Fruit fly (Drosophila melanogaster) whole organism, embryonic: ENCODE results near the gene CG43902.

Experiments used
- BtbVII ChIP-seq: fragments of 200-800 bp; sonication (Bioruptor generic); optimal IDR thresholded peaks from 3 replicates; lab custom pipeline; 2017; ENCODE audit warnings: missing biosample characterization, mild to moderate bottlenecking, missing genetic modification characterization
- CG10274 ChIP-seq: fragments of 200-800 bp; sonication (Bioruptor generic); optimal IDR thresholded peaks from 3 replicates; lab custom pipeline; 2017; ENCODE audit warnings: missing biosample characterization, mild to moderate bottlenecking, missing genetic modification characterization
- CG10321 ChIP-seq: fragments of 200-800 bp; sonication (Bioruptor generic); IDR thresholded peaks from 2 replicates; pipeline ENCODE4 v1.3.6; 2022; ENCODE audit warnings: missing biosample characterization, missing genetic modification characterization
- CG11085 ChIP-seq: fragments of 200-800 bp; sonication (Bioruptor generic); IDR thresholded peaks from 2 replicates; pipeline ENCODE4 v1.3.6; 2022; ENCODE audit warnings: missing biosample characterization, missing genetic modification characterization
- CG12236 ChIP-seq: fragments of 200-800 bp; sonication (Bioruptor generic); optimal IDR thresholded peaks from 2 replicates; lab custom pipeline; 2016; ENCODE audit warnings: missing biosample characterization, missing genetic modification characterization
- CG12769 ChIP-seq: fragments of 200-800 bp; sonication (Bioruptor generic); optimal IDR thresholded peaks from 2 replicates; lab custom pipeline; 2019; ENCODE audit warnings: missing biosample characterization, mild to moderate bottlenecking, missing genetic modification characterization, moderate library complexity
- CG1832 ChIP-seq: fragments of 200-800 bp; sonication (Bioruptor generic); optimal IDR thresholded peaks from 2 replicates; lab custom pipeline; 2017; ENCODE audit warnings: missing biosample characterization, mild to moderate bottlenecking, missing genetic modification characterization, inconsistent platforms
- CG2116 ChIP-seq: fragments of 200-800 bp; sonication (Bioruptor generic); optimal IDR thresholded peaks from 3 replicates; lab custom pipeline; 2018; ENCODE audit warnings: missing biosample characterization, mild to moderate bottlenecking, missing genetic modification characterization
- CG2875 ChIP-seq: fragments of 200-800 bp; sonication (Bioruptor generic); optimal IDR thresholded peaks from 2 replicates; lab custom pipeline; 2017; ENCODE audit warnings: missing biosample characterization, mild to moderate bottlenecking, missing genetic modification characterization, missing genetic modification reagents
- CG2889 ChIP-seq: fragments of 200-800 bp; sonication (Bioruptor generic); IDR thresholded peaks from 3 replicates; pipeline ENCODE4 v1.3.6; 2022; ENCODE audit warnings: missing biosample characterization, missing genetic modification characterization
- CG31441 ChIP-seq: fragments of 200-800 bp; sonication (Bioruptor generic); IDR thresholded peaks from 2 replicates; pipeline ENCODE4 v1.3.6; 2022; ENCODE audit warnings: missing biosample characterization, missing genetic modification characterization
- CG33213 ChIP-seq: fragments of 200-800 bp; sonication (Bioruptor generic); optimal IDR thresholded peaks from 3 replicates; lab custom pipeline; 2016; ENCODE audit warnings: missing biosample characterization, missing genetic modification characterization
- CG5245 ChIP-seq: fragments of 200-800 bp; sonication (Bioruptor generic); optimal IDR thresholded peaks from 3 replicates; lab custom pipeline; 2016; ENCODE audit warnings: missing biosample characterization, missing genetic modification characterization
- CG6683 ChIP-seq: fragments of 200-800 bp; sonication (Bioruptor generic); optimal IDR thresholded peaks from 2 replicates; lab custom pipeline; 2017; ENCODE audit warnings: missing biosample characterization, mild to moderate bottlenecking, missing genetic modification characterization, missing genetic modification reagents
- CG7928 ChIP-seq: fragments of 200-800 bp; sonication (Bioruptor generic); optimal IDR thresholded peaks from 2 replicates; lab custom pipeline; 2017; ENCODE audit warnings: missing biosample characterization, mild to moderate bottlenecking, missing genetic modification characterization
- CG7963 ChIP-seq: fragments of 200-800 bp; sonication (Bioruptor generic); IDR thresholded peaks from 3 replicates; pipeline ENCODE4 v1.3.6; 2022; ENCODE audit warnings: missing biosample characterization, missing genetic modification characterization; ENCODE audit not compliant: partially characterized antibody
- CG9609 ChIP-seq: fragments of 200-800 bp; sonication (Bioruptor generic); optimal IDR thresholded peaks from 3 replicates; lab custom pipeline; 2016; ENCODE audit warnings: missing biosample characterization, missing genetic modification characterization
- D19A ChIP-seq: fragments of 200-800 bp; optimal IDR thresholded peaks from 3 replicates; lab custom pipeline; 2019; ENCODE audit warnings: missing biosample characterization, mild to moderate bottlenecking, missing genetic modification characterization, moderate library complexity
- Dip2 ChIP-seq: fragments of 200-800 bp; sonication (Bioruptor generic); IDR thresholded peaks from 2 replicates; pipeline ENCODE4 v1.3.6; 2022; ENCODE audit warnings: missing biosample characterization, missing genetic modification characterization
- Dp ChIP-seq: fragments of 200-800 bp; sonication (Bioruptor generic); optimal IDR thresholded peaks from 2 replicates; lab custom pipeline; 2018; ENCODE audit warnings: missing biosample characterization, mild to moderate bottlenecking, missing genetic modification characterization, moderate library complexity
- Ets97D ChIP-seq: fragments of 200-800 bp; sonication (Bioruptor generic); optimal IDR thresholded peaks from 3 replicates; lab custom pipeline; 2016; ENCODE audit warnings: missing biosample characterization, missing genetic modification characterization
- HLH3B ChIP-seq: fragments of 200-800 bp; sonication (Bioruptor generic); IDR thresholded peaks from 2 replicates; pipeline ENCODE4 v1.3.6; 2022; ENCODE audit warnings: missing biosample characterization, missing genetic modification characterization
- HLH4C ChIP-seq: fragments of 200-800 bp; sonication (Bioruptor generic); IDR thresholded peaks from 3 replicates; pipeline ENCODE4 v1.3.6; 2022; ENCODE audit warnings: missing biosample characterization, missing genetic modification characterization; ENCODE audit not compliant: partially characterized antibody
- MTF-1 ChIP-seq: fragments of 200-800 bp; sonication (Bioruptor generic); optimal IDR thresholded peaks from 2 replicates; lab custom pipeline; 2018; ENCODE audit warnings: missing biosample characterization, mild to moderate bottlenecking, missing genetic modification characterization, borderline replicate concordance
- Mad ChIP-seq: fragments of 200-800 bp; sonication (Bioruptor generic); optimal IDR thresholded peaks from 2 replicates; lab custom pipeline; 2016; ENCODE audit warnings: missing biosample characterization, missing genetic modification characterization
- Mes4 ChIP-seq: fragments of 200-800 bp; sonication (Bioruptor generic); optimal IDR thresholded peaks from 2 replicates; lab custom pipeline; 2016; ENCODE audit warnings: missing biosample characterization, missing genetic modification characterization
- PHDP ChIP-seq: fragments of 200-800 bp; sonication (Bioruptor generic); optimal IDR thresholded peaks from 3 replicates; lab custom pipeline; 2018; ENCODE audit warnings: missing biosample characterization, mild to moderate bottlenecking, missing genetic modification characterization, moderate library complexity
- Ravus ChIP-seq: fragments of 200-800 bp; sonication (Bioruptor generic); IDR thresholded peaks from 2 replicates; pipeline ENCODE4 v1.3.6; 2022; ENCODE audit warnings: missing biosample characterization, missing genetic modification characterization
- Rx ChIP-seq: fragments of 200-800 bp; sonication (Bioruptor generic); IDR thresholded peaks from 2 replicates; pipeline ENCODE4 v1.3.6; 2022; ENCODE audit warnings: missing biosample characterization, missing genetic modification characterization
- Sry-δ ChIP-seq: fragments of 200-800 bp; sonication (Bioruptor generic); optimal IDR thresholded peaks from 2 replicates; lab custom pipeline; 2016; ENCODE audit warnings: missing biosample characterization, missing genetic modification characterization
- cad ChIP-seq: fragments of >200 bp; optimal IDR thresholded peaks from 2 replicates; lab custom pipeline; 2017; ENCODE audit warnings: missing biosample characterization, missing genetic modification characterization
- caup ChIP-seq: fragments of 200-800 bp; sonication (Bioruptor generic); optimal IDR thresholded peaks from 3 replicates; lab custom pipeline; 2017; ENCODE audit warnings: missing biosample characterization, mild to moderate bottlenecking, missing genetic modification characterization, moderate library complexity; ENCODE audit not compliant: severe bottlenecking
- cwo ChIP-seq: fragments of 200-800 bp; sonication (Bioruptor generic); optimal IDR thresholded peaks from 3 replicates; lab custom pipeline; 2017; ENCODE audit warnings: missing biosample characterization, missing genetic modification characterization, mild to moderate bottlenecking, moderate library complexity, missing genetic modification reagents
- dmrt99B ChIP-seq: fragments of 200-800 bp; sonication (Bioruptor generic); optimal IDR thresholded peaks from 2 replicates; lab custom pipeline; 2018; ENCODE audit warnings: missing biosample characterization, mild to moderate bottlenecking, missing genetic modification characterization, moderate library complexity
- ewg ChIP-seq: fragments of 200-800 bp; sonication (Bioruptor generic); optimal IDR thresholded peaks from 3 replicates; lab custom pipeline; 2017; ENCODE audit warnings: mild to moderate bottlenecking, missing biosample characterization, missing genetic modification reagents, missing genetic modification characterization
- exex ChIP-seq: fragments of 200-800 bp; sonication (Bioruptor generic); optimal IDR thresholded peaks from 4 replicates; lab custom pipeline; 2018; ENCODE audit warnings: missing biosample characterization, mild to moderate bottlenecking, missing genetic modification characterization, moderate library complexity
- h ChIP-seq: fragments of >200 bp; optimal IDR thresholded peaks from 2 replicates; lab custom pipeline; 2017
- hkb ChIP-seq, 2 experiments: fragments of 200-800 bp in 1 of 2; fragments of >200 bp in 1 of 2; sonication (Bioruptor generic) in 1 of 2; IDR thresholded peaks in 1 of 2; optimal IDR thresholded peaks in 1 of 2; 2 replicates each; pipeline versions ENCODE4 v1.3.6 to Lab custom; 2017 to 2022; ENCODE audit warnings: missing biosample characterization in 1 of 2, missing genetic modification characterization in 1 of 2
- ind ChIP-seq: fragments of 200-800 bp; sonication (Bioruptor generic); optimal IDR thresholded peaks from 3 replicates; lab custom pipeline; 2016; ENCODE audit warnings: missing biosample characterization, missing genetic modification characterization
- klu ChIP-seq: fragments of 200-800 bp; sonication (Bioruptor generic); IDR thresholded peaks from 2 replicates; pipeline ENCODE4 v1.3.6; 2022; ENCODE audit warnings: missing biosample characterization, missing genetic modification characterization
- maf-S ChIP-seq: fragments of 200-800 bp; sonication (Bioruptor generic); optimal IDR thresholded peaks from 2 replicates; lab custom pipeline; 2016; ENCODE audit warnings: missing biosample characterization, missing genetic modification characterization
- peb ChIP-seq: fragments of 200-800 bp; sonication (Bioruptor generic); IDR thresholded peaks from 2 replicates; pipeline ENCODE4 v1.3.6; 2022; ENCODE audit warnings: missing biosample characterization, missing genetic modification characterization
- psq ChIP-seq: fragments of 200-800 bp; sonication (Bioruptor generic); optimal IDR thresholded peaks from 2 replicates; lab custom pipeline; 2017; ENCODE audit warnings: missing biosample characterization, missing genetic modification characterization
- row ChIP-seq: fragments of 200-800 bp; sonication (Bioruptor generic); IDR thresholded peaks from 3 replicates; pipeline ENCODE4 v1.3.6; 2022; ENCODE audit warnings: missing biosample characterization, missing genetic modification characterization
- sd ChIP-seq: fragments of 200-800 bp; sonication (Bioruptor generic); optimal IDR thresholded peaks from 3 replicates; lab custom pipeline; 2018; ENCODE audit warnings: missing biosample characterization, mild to moderate bottlenecking, missing genetic modification characterization, moderate library complexity
- sens-2 ChIP-seq: fragments of 200-800 bp; sonication (Bioruptor generic); IDR thresholded peaks from 2 replicates; pipeline ENCODE4 v1.3.6; 2022; ENCODE audit warnings: missing biosample characterization, missing genetic modification characterization
- seq ChIP-seq: fragments of 200-800 bp; sonication (Bioruptor generic); IDR thresholded peaks from 2 replicates; pipeline ENCODE4 v1.3.6; 2022; ENCODE audit warnings: missing biosample characterization, missing genetic modification characterization
- sisA ChIP-seq: fragments of 200-800 bp; sonication (Bioruptor generic); IDR thresholded peaks from 2 replicates; pipeline ENCODE4 v1.3.6; 2022; ENCODE audit warnings: missing biosample characterization, missing genetic modification characterization
- tgo ChIP-seq: fragments of 200-800 bp; sonication (Bioruptor generic); IDR thresholded peaks from 3 replicates; pipeline ENCODE4 v1.3.6; 2022; ENCODE audit warnings: missing biosample characterization, missing genetic modification characterization
- twi ChIP-seq: fragments of 200-800 bp; optimal IDR thresholded peaks from 2 replicates; lab custom pipeline; 2019; ENCODE audit warnings: missing biosample characterization, mild to moderate bottlenecking, missing genetic modification characterization, moderate library complexity
- zen2 ChIP-seq: fragments of 200-800 bp; sonication (Bioruptor generic); IDR thresholded peaks from 3 replicates; pipeline ENCODE4 v1.3.6; 2022; ENCODE audit warnings: missing biosample characterization, missing genetic modification characterization; ENCODE audit not compliant: partially characterized antibody

The CG43902 gene

DNA sequence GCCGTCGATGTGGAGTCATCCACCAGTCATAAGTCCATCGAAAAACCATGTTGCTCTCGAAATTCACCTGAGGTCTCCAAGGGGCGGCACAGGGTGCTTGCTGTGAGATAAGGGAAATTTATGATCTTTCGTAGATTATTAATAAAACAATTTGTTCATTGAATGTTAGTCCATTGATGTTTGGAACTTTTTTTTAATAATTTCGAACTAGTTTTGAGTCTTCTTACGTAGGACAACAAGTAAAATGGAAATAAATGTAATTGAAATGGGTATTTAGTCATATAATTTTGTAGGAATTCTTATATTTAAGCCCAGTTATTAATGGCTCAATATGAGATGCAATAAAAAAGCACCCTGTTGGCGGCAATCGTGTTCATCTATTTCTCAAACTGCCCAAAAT, 74.3 kb downstream of the CG43902 start (continued):
- TF ChIP-seq Ets97D (GFP tag; lab: Kevin White, UChicago) (no peak), CG12769 (tag; lab: Kevin White, UChicago) (peak; percentile 12), BtbVII (peak; percentile 75), tgo (GFP tag; lab: Robert Waterston, UW) (peak; percentile 62; the same call in 2 of the 3 replicates), CG11085 (GFP tag; lab: Robert Waterston, UW) (no peak), CG1832 (GFP tag; lab: Kevin White, UChicago) (no peak), ind (peak; percentile 64), klu (GFP tag; lab: Robert Waterston, UW) (no peak), CG2889 (GFP tag; lab: Robert Waterston, UW) (peak; percentile 52; the same call in 2 of the 3 replicates), D19A (tag; lab: Kevin White, UChicago) (peak; percentile 67), row (GFP tag; lab: Robert Waterston, UW) (peak; percentile 66), CG31441 (GFP tag; lab: Robert Waterston, UW) (peak; percentile 76), Dp (no peak), CG10274 (peak; percentile 17), PHDP (tag; lab: Kevin White, UChicago) (peak; percentile 88), seq (GFP tag; lab: Robert Waterston, UW) (peak; percentile 82), twi (tag; lab: Kevin White, UChicago) (peak; percentile 37), ewg (GFP tag; lab: Kevin White, UChicago) (peak; percentile 63), CG7928 (GFP tag; lab: Kevin White, UChicago) (no peak), Mes4 (GFP tag; lab: Kevin White, UChicago) (peak; percentile 53), sens-2 (no peak), CG2875 (GFP tag; lab: Kevin White, UChicago) (peak; percentile 68), peb (GFP tag; lab: Robert Waterston, UW) (peak; percentile 50), Rx (GFP tag; lab: Robert Waterston, UW) (no peak), HLH3B (GFP tag; lab: Robert Waterston, UW) (peak; percentile 53), sd (peak; percentile 62), sisA (GFP tag; lab: Robert Waterston, UW) (peak; percentile 30; the same call in 1 of the 2 replicates), Mad (GFP tag; lab: Kevin White, UChicago) (peak; percentile 24), psq (GFP tag; lab: Kevin White, UChicago) (peak; percentile 33), cad (no peak), CG7963 (GFP tag; lab: Robert Waterston, UW) (no peak), maf-S (GFP tag; lab: Kevin White, UChicago) (peak; percentile 42), dmrt99B (tag; lab: Kevin White, UChicago) (peak; percentile 89), CG10321 (GFP tag; lab: Robert Waterston, UW) (peak; percentile 51; the same call in 1 of the 2 replicates), exex (tag; lab: Kevin White, UChicago) (no peak), CG33213 (GFP tag; lab: Kevin White, UChicago) (no peak), CG5245 (peak; percentile 22), Dip2 (GFP tag; lab: Robert Waterston, UW) (no peak), CG2116 (peak; percentile 43), CG9609 (GFP tag; lab: Kevin White, UChicago) (peak; percentile 14), MTF-1 (GFP tag; lab: Kevin White, UChicago) (peak; percentile 26), caup (peak; percentile 26), h (lab: Kevin White, UChicago) (no peak), HLH4C (GFP tag; lab: Robert Waterston, UW) (no peak), zen2 (GFP tag; lab: Robert Waterston, UW) (no peak), CG6683 (peak; percentile 17), cwo (GFP tag; lab: Kevin White, UChicago) (peak; percentile 59), hkb (optimal IDR thresholded peaks at IDR 0.05; lab: Kevin White, UChicago) (no peak), hkb (GFP tag; IDR thresholded peaks at IDR 0.05; lab: Robert Waterston, UW) (peak; percentile 83; the same call in 1 of the 2 replicates), CG12236 (GFP tag; lab: Kevin White, UChicago) (peak; percentile 35), Sry-δ (no peak), Ravus (GFP tag; lab: Robert Waterston, UW) (no peak; the same call in 1 of the 2 replicates)
